Fruit fly (Drosophila melanogaster): ENCODE results near the gene CG12375.

CG12375 gene

dm6 chr2L:8100489-8101352, 26.0 kb downstream of the CG12375 start (continued):
- peak; percentile 23 for TF ChIP-seq Asciz (GFP tag; optimal IDR thresholded peaks at IDR 0.05)
- no peak for TF ChIP-seq HLH54F (GFP tag; optimal IDR thresholded peaks at IDR 0.05)
- no peak for TF ChIP-seq CG30020 (tag; optimal IDR thresholded peaks at IDR 0.05)
- TF ChIP-seq Sin3A (optimal IDR thresholded peaks at IDR 0.05): no peak
- TF ChIP-seq bcd (GFP tag; optimal IDR thresholded peaks at IDR 0.05): no peak
- TF ChIP-seq abd-A (tag; optimal IDR thresholded peaks at IDR 0.05): no peak
- TF ChIP-seq slbo (GFP tag; IDR thresholded peaks at IDR 0.05): no peak
- peak; percentile 86 for TF ChIP-seq sug (tag; optimal IDR thresholded peaks at IDR 0.05)
- TF ChIP-seq psq (GFP tag; optimal IDR thresholded peaks at IDR 0.05): no peak
- TF ChIP-seq Awh (GFP tag; IDR thresholded peaks at IDR 0.05): peak; percentile 29; the same call in 1 of the 2 replicates
- TF ChIP-seq sd (tag; optimal IDR thresholded peaks at IDR 0.05): peak; percentile 45
- no peak for TF ChIP-seq pzg (GFP tag; optimal IDR thresholded peaks at IDR 0.05)
- TF ChIP-seq shn (GFP tag; optimal IDR thresholded peaks at IDR 0.05): no peak
- TF ChIP-seq trh (GFP tag; optimal IDR thresholded peaks at IDR 0.05): no peak
- no peak for TF ChIP-seq sc (optimal IDR thresholded peaks at IDR 0.05)
- TF ChIP-seq sc (GFP tag; optimal IDR thresholded peaks at IDR 0.05): no peak
- TF ChIP-seq Dip3 (GFP tag; optimal IDR thresholded peaks at IDR 0.05): no peak
- no peak for TF ChIP-seq Bteb2 (GFP tag; optimal IDR thresholded peaks at IDR 0.05)
- no peak for TF ChIP-seq CG31224 (GFP tag; IDR thresholded peaks at IDR 0.05)
- no peak for TF ChIP-seq jumu (GFP tag; optimal IDR thresholded peaks at IDR 0.05)
- TF ChIP-seq CG17328 (GFP tag; IDR thresholded peaks at IDR 0.05): no peak; the same call in 1 of the 2 replicates
- TF ChIP-seq caup (GFP tag; optimal IDR thresholded peaks at IDR 0.05; ENCODE audit: severe bottlenecking): peak; percentile 63
- peak; percentile 27 for TF ChIP-seq Blimp-1 (GFP tag; optimal IDR thresholded peaks at IDR 0.05)
- no peak for TF ChIP-seq ERR (GFP tag; optimal IDR thresholded peaks at IDR 0.05)
- no peak for TF ChIP-seq CG8089 (GFP tag; optimal IDR thresholded peaks at IDR 0.05)
- TF ChIP-seq CG4617 (GFP tag; optimal IDR thresholded peaks at IDR 0.05; ENCODE audit: borderline replicate concordance): no peak
- TF ChIP-seq sr (GFP tag; IDR thresholded peaks at IDR 0.05): no peak
- TF ChIP-seq Kr (GFP tag; optimal IDR thresholded peaks at IDR 0.05): peak; percentile 34
- TF ChIP-seq CG34422 (GFP tag; IDR thresholded peaks at IDR 0.05): no peak
- TF ChIP-seq CG8290 (GFP tag; optimal IDR thresholded peaks at IDR 0.05): no peak
- peak in 1 of 2 experiments; percentile 35 for TF ChIP-seq CG8290 (tag; optimal IDR thresholded peaks at IDR 0.05)
- TF ChIP-seq CG6683 (GFP tag; optimal IDR thresholded peaks at IDR 0.05): no peak
- TF ChIP-seq CG11696 (GFP tag; IDR thresholded peaks at IDR 0.05): 0 out of 2 replicates have a peak, but pooled peaks have one; percentile 6
- TF ChIP-seq tgo (GFP tag; IDR thresholded peaks at IDR 0.05): no peak
- TF ChIP-seq CG18476 (GFP tag; optimal IDR thresholded peaks at IDR 0.05): no peak
- TF ChIP-seq fd64A (GFP tag; optimal IDR thresholded peaks at IDR 0.05): peak; percentile 40
- TF ChIP-seq CG17568 (GFP tag; optimal IDR thresholded peaks at IDR 0.05): no peak
- TF ChIP-seq Hsf (GFP tag; optimal IDR thresholded peaks at IDR 0.05): no peak
- TF ChIP-seq CoRest (tag; optimal IDR thresholded peaks at IDR 0.05): no peak
- no peak for TF ChIP-seq slp2 (GFP tag; optimal IDR thresholded peaks at IDR 0.05)
- no peak for TF ChIP-seq Fer2 (tag; optimal IDR thresholded peaks at IDR 0.05)
- TF ChIP-seq CG8388 (GFP tag; optimal IDR thresholded peaks at IDR 0.05): no peak
- no peak for TF ChIP-seq CG10321 (GFP tag; IDR thresholded peaks at IDR 0.05)
- no peak for TF ChIP-seq MBD-R2 (GFP tag; IDR thresholded peaks at IDR 0.05)
- TF ChIP-seq D (optimal IDR thresholded peaks at IDR 0.05): no peak
- TF ChIP-seq D (GFP tag; optimal IDR thresholded peaks at IDR 0.05): no peak
- TF ChIP-seq dan (GFP tag; IDR thresholded peaks at IDR 0.05): no peak
- TF ChIP-seq Meics (GFP tag; optimal IDR thresholded peaks at IDR 0.05): peak; percentile 55
- TF ChIP-seq lmd (GFP tag; IDR thresholded peaks at IDR 0.05): no peak
- TF ChIP-seq CG18599 (GFP tag; optimal IDR thresholded peaks at IDR 0.05): peak; percentile 41
- no peak for TF ChIP-seq z (GFP tag; IDR thresholded peaks at IDR 0.05)
